Worm (Caenorhabditis elegans) whole organism, L3 larva: ENCODE results near the gene hpo-33.

Source experiments
- R02D3.7 ChIP-seq: fragments of 150-350 bp; optimal IDR thresholded peaks from 2 replicates; lab custom pipeline; 2014; ENCODE audit warnings: missing biosample characterization, missing genetic modification characterization
- aly-2 ChIP-seq: fragments of 150-350 bp; optimal IDR thresholded peaks from 2 replicates; lab custom pipeline; 2014; ENCODE audit warnings: missing biosample characterization, missing genetic modification characterization
- ama-1 ChIP-seq: fragments of 150-350 bp; optimal IDR thresholded peaks from 2 replicates; lab custom pipeline; 2018
- ceh-16 ChIP-seq: sonication (generic microtip); optimal IDR thresholded peaks from 2 replicates; lab custom pipeline; 2017; ENCODE audit warnings: missing biosample characterization, missing genetic modification characterization
- ceh-28 ChIP-seq: fragments of 150-350 bp; optimal IDR thresholded peaks from 2 replicates; lab custom pipeline; 2014; ENCODE audit warnings: missing biosample characterization, missing genetic modification reagents, missing genetic modification characterization
- ceh-82 ChIP-seq: fragments of 150-350 bp; optimal IDR thresholded peaks from 2 replicates; lab custom pipeline; 2014; ENCODE audit warnings: missing biosample characterization, missing genetic modification characterization
- daf-12 ChIP-seq: fragments of 150-350 bp; optimal IDR thresholded peaks from 2 replicates; lab custom pipeline; 2014; ENCODE audit warnings: missing biosample characterization, missing genetic modification reagents, missing genetic modification characterization
- egl-27 ChIP-seq: sonication (generic microtip); optimal IDR thresholded peaks from 4 replicates; lab custom pipeline; 2017; ENCODE audit warnings: missing biosample characterization, missing genetic modification reagents, missing genetic modification characterization
- egl-5 ChIP-seq: fragments of 150-350 bp; optimal IDR thresholded peaks from 2 replicates; lab custom pipeline; 2017; ENCODE audit warnings: missing biosample characterization, missing genetic modification reagents, missing genetic modification characterization, inconsistent platforms
- elt-1 ChIP-seq: fragments of 150-350 bp; optimal IDR thresholded peaks from 2 replicates; lab custom pipeline; 2014; ENCODE audit warnings: missing biosample characterization, missing genetic modification characterization
- elt-2 ChIP-seq: sonication (generic microtip); optimal IDR thresholded peaks from 2 replicates; lab custom pipeline; 2016; ENCODE audit warnings: missing genetic modification reagents, mild to moderate bottlenecking, missing genetic modification characterization, missing compliant biosample characterization
- elt-3 ChIP-seq, 3 experiments: fragments of 150-350 bp in 1 of 3; sonication (generic microtip) in 2 of 3; optimal IDR thresholded peaks; 2 replicates in 2 of 3; 4 replicates in 1 of 3; lab custom pipeline; 2014 to 2017; ENCODE audit warnings: missing biosample characterization in 3 of 3, missing genetic modification characterization in 3 of 3
- eor-1 ChIP-seq, 2 experiments: fragments of 150-350 bp; optimal IDR thresholded peaks; 2 replicates each; lab custom pipeline; 2014 to 2018; ENCODE audit warnings: missing biosample characterization in 2 of 2, missing genetic modification characterization in 2 of 2
- fkh-10 ChIP-seq: sonication (generic microtip); optimal IDR thresholded peaks from 2 replicates; lab custom pipeline; 2017; ENCODE audit warnings: missing biosample characterization, missing genetic modification reagents, missing genetic modification characterization
- fkh-2 ChIP-seq: fragments of 150-350 bp; optimal IDR thresholded peaks from 2 replicates; lab custom pipeline; 2014; ENCODE audit warnings: missing biosample characterization, missing genetic modification reagents, missing genetic modification characterization
- jun-1 ChIP-seq: fragments of 150-350 bp; optimal IDR thresholded peaks from 2 replicates; lab custom pipeline; 2014; ENCODE audit warnings: missing biosample characterization, missing genetic modification reagents, missing genetic modification characterization
- lin-39 ChIP-seq: fragments of 150-350 bp; optimal IDR thresholded peaks from 2 replicates; lab custom pipeline; 2018; ENCODE audit warnings: missing biosample characterization, missing genetic modification reagents, missing genetic modification characterization
- lsy-12 ChIP-seq: sonication (generic microtip); optimal IDR thresholded peaks from 2 replicates; lab custom pipeline; 2016; ENCODE audit warnings: mild to moderate bottlenecking, missing genetic modification characterization, missing compliant biosample characterization
- mdl-1 ChIP-seq: fragments of 150-350 bp; optimal IDR thresholded peaks from 2 replicates; lab custom pipeline; 2014; ENCODE audit warnings: missing biosample characterization, missing genetic modification characterization
- nfya-1 ChIP-seq: sonication (generic microtip); optimal IDR thresholded peaks from 2 replicates; lab custom pipeline; 2017; ENCODE audit warnings: missing genetic modification characterization, mild to moderate bottlenecking, missing compliant biosample characterization, antibody characterized with exemption, moderate library complexity; ENCODE audit not compliant: insufficient read depth
- nhr-12 ChIP-seq: fragments of 150-350 bp; optimal IDR thresholded peaks from 2 replicates; lab custom pipeline; 2014; ENCODE audit warnings: missing biosample characterization, missing genetic modification characterization
- nhr-237 ChIP-seq: fragments of 150-350 bp; optimal IDR thresholded peaks from 2 replicates; lab custom pipeline; 2014; ENCODE audit warnings: missing biosample characterization, missing genetic modification characterization
- nhr-25 ChIP-seq: sonication (generic microtip); optimal IDR thresholded peaks from 2 replicates; lab custom pipeline; 2017; ENCODE audit warnings: missing biosample characterization, missing genetic modification characterization
- nhr-67 ChIP-seq: fragments of 150-350 bp; optimal IDR thresholded peaks from 2 replicates; lab custom pipeline; 2014; ENCODE audit warnings: missing biosample characterization, missing genetic modification characterization
- nhr-76 ChIP-seq: fragments of 150-350 bp; sonication (generic microtip); optimal IDR thresholded peaks from 5 replicates; lab custom pipeline; 2014; ENCODE audit warnings: missing biosample characterization, missing genetic modification characterization
- nhr-77 ChIP-seq: fragments of 150-350 bp; optimal IDR thresholded peaks from 2 replicates; lab custom pipeline; 2014; ENCODE audit warnings: missing biosample characterization, missing genetic modification characterization
- pha-4 ChIP-seq: fragments of 150-350 bp; optimal IDR thresholded peaks from 2 replicates; lab custom pipeline; 2014; ENCODE audit warnings: missing biosample characterization, missing genetic modification reagents, missing genetic modification characterization
- pqm-1 ChIP-seq: fragments of 150-350 bp; optimal IDR thresholded peaks from 2 replicates; lab custom pipeline; 2017; ENCODE audit warnings: missing biosample characterization, missing genetic modification characterization, inconsistent platforms
- sea-2 ChIP-seq: fragments of 150-350 bp; sonication (generic microtip); optimal IDR thresholded peaks from 4 replicates; lab custom pipeline; 2014; ENCODE audit warnings: missing biosample characterization, missing genetic modification reagents, missing genetic modification characterization
- skn-1 ChIP-seq: fragments of 150-350 bp; optimal IDR thresholded peaks from 2 replicates; lab custom pipeline; 2014; ENCODE audit warnings: missing biosample characterization, missing genetic modification characterization
- tbx-2 ChIP-seq: sonication (generic microtip); optimal IDR thresholded peaks from 2 replicates; lab custom pipeline; 2016; ENCODE audit warnings: mild to moderate bottlenecking, missing genetic modification characterization, missing compliant biosample characterization
- unc-39 ChIP-seq: sonication (generic microtip); optimal IDR thresholded peaks from 4 replicates; lab custom pipeline; 2017; ENCODE audit warnings: missing biosample characterization, missing genetic modification characterization
- zag-1 ChIP-seq: fragments of 150-350 bp; optimal IDR thresholded peaks from 2 replicates; lab custom pipeline; 2014; ENCODE audit warnings: missing biosample characterization, missing genetic modification characterization
- ztf-11 ChIP-seq: fragments of 150-350 bp; optimal IDR thresholded peaks from 2 replicates; lab custom pipeline; 2014; ENCODE audit warnings: missing biosample characterization, missing genetic modification characterization
- ztf-4 ChIP-seq: fragments of 150-350 bp; optimal IDR thresholded peaks from 2 replicates; lab custom pipeline; 2014; ENCODE audit warnings: missing biosample characterization, missing genetic modification characterization

Gene hpo-33

DNA sequence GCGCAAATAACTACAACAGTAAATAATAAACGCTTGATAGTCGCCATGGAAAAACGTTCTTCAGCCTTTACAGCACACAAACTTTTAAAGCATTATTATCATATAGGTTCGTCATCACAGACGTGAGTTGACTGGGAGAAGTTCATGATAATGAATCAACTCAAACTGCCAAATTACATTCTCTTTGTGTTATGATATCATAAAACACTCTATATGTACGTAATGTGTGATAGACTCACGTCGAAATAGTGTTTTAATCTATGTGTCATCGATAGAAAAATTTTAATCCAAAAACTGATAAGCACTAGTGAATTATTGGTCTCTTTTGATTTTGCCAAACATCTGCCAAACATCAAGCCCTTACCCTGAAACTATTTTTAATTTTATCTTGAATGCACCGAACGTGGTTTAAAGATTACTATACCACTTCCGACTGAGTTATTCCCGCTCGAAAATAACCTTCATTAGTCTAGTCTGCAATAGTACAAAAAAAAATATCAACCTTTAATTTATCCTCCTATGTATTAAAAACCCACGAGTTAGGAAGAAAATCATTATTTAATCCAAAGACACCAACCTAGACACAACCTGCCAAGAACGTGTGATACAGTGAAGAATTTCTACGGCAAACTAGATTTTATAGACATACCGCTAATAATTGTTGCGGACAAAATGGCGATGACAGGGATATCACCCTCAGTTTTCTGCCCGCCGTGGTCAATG, 32.9 kb upstream of the hpo-33 start, which contains the start of the genes clc-12 and clec-240:
Gene clc-12 (minus strand): TSS at position 47 of the 723 bp plus-strand sequence.
Gene clec-240 (plus strand): TSS at position 673 of the 723 bp plus-strand sequence.
- TF ChIP-seq skn-1 (tag; lab: Kevin White, UChicago): no peak
- no peak for TF ChIP-seq sea-2 (GFP tag; lab: Kevin White, UChicago)
- TF ChIP-seq elt-2 (tag; lab: Kevin White, UChicago): peak; percentile 64
- TF ChIP-seq fkh-10: no peak
- TF ChIP-seq pqm-1 (tag; lab: Kevin White, UChicago): peak; percentile 77

- TF ChIP-seq tbx-2 (tag; lab: Kevin White, UChicago) (no peak), fkh-10 (no peak), ztf-4 (tag; lab: Kevin White, UChicago) (no peak), aly-2 (no peak), ztf-11 (tag; lab: Kevin White, UChicago) (no peak), nfya-1 (tag; lab: Kevin White, UChicago) (no peak), ceh-28 (tag; lab: Kevin White, UChicago) (no peak), elt-2 (tag; lab: Kevin White, UChicago) (no peak), unc-39 (tag; lab: Kevin White, UChicago) (no peak), daf-12 (tag; lab: Kevin White, UChicago) (no peak), sea-2 (GFP tag; lab: Kevin White, UChicago) (no peak), ama-1 (no peak), egl-5 (tag; lab: Kevin White, UChicago) (no peak), pqm-1 (tag; lab: Kevin White, UChicago) (no peak), nhr-237 (tag; lab: Kevin White, UChicago) (no peak), lin-39 (no peak), R02D3.7 (no peak)
- TF ChIP-seq, all 47 proteins: peak for 0
Observed at ce11 chrV:17013232-17013631, 29.1 kb upstream of the hpo-33 start, which contains the start of gene clec-241. Gene clec-241 (minus strand): TSS chrV:17013332.

DNA sequence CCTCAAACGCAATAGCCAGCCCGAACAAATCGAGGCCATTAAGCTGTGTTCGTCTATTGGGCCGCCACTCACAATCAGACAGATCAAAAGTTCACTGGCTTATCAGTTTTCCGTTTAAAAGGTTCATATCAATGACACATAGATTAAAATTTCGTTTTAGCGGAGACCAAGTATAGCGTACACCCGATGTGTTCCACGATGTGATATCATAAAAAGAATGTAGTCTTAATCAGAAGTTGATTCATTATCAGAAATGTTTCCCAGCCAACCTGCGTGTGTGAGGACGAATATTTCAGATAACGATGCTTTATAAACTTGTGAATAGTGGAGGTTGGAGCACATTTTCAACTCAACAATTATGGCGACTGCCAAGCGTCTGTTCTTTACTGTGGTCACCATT, 28.3 kb upstream of the hpo-33 start, which contains the start of gene clc-13:
Gene clc-13 (plus strand): TSS at position 359 of the 400 bp plus-strand sequence.
- no peak for TF ChIP-seq ceh-82 (tag; lab: Kevin White, UChicago)
- TF ChIP-seq zag-1 (tag; lab: Kevin White, UChicago): no peak
- TF ChIP-seq ceh-16 (tag; lab: Kevin White, UChicago): no peak
- no peak for TF ChIP-seq ama-1
- TF ChIP-seq nhr-25: no peak
- TF ChIP-seq nhr-77 (tag; lab: Kevin White, UChicago): no peak
- TF ChIP-seq fkh-2: no peak
- peak; percentile 95 for TF ChIP-seq elt-2 (tag; lab: Kevin White, UChicago)
- TF ChIP-seq skn-1 (tag; lab: Kevin White, UChicago): no peak
- TF ChIP-seq nhr-12 (tag; lab: Kevin White, UChicago): no peak
- peak; percentile 4 for TF ChIP-seq jun-1 (tag; lab: Kevin White, UChicago)
- no peak for TF ChIP-seq nhr-76
- peak; percentile 74 for TF ChIP-seq pqm-1 (tag; lab: Kevin White, UChicago)
- TF ChIP-seq egl-27 (tag; lab: Kevin White, UChicago): no peak
- no peak for TF ChIP-seq eor-1 (tag; optimal IDR thresholded peaks at IDR 0.05; lab: Kevin White, UChicago)
- no peak for TF ChIP-seq elt-1 (tag; lab: Kevin White, UChicago)
- no peak for TF ChIP-seq elt-3 (tag; optimal IDR thresholded peaks at IDR 0.05; lab: Kevin White, UChicago)

DNA sequence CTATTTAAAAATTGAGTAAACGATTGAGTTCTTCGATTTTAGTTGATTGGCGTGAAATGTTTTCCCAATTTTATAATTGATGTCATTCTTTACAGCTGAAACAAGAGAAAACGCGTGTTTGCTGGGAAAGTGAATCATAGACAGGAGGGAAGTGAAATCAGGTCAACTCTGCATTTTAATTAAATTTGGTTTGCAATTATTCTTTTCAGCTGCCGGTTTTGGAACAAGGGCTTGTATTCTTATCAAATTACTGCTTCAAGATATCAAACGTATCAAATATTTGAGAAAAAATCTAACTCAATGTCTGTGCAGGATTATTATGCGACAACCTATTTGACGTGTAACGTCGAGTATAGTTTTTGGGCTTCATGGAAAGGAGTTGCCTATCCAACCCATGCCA, 25.6 kb upstream of the hpo-33 start, which contains the start of gene srh-97:
Gene srh-97 (plus strand): TSS at position 301 of the 400 bp plus-strand sequence.
- TF ChIP-seq zag-1 (tag; lab: Kevin White, UChicago) (no peak), ztf-4 (tag; lab: Kevin White, UChicago) (no peak), ceh-16 (tag; lab: Kevin White, UChicago) (no peak), sea-2 (GFP tag; lab: Kevin White, UChicago) (no peak), lsy-12 (no peak), nhr-76 (no peak), eor-1 (tag; optimal IDR thresholded peaks at IDR 0.05; lab: Kevin White, UChicago) (no peak), elt-3 (tag; optimal IDR thresholded peaks at IDR 0.05; lab: Kevin White, UChicago) (no peak), lin-39 (no peak), pha-4 (tag; lab: Kevin White, UChicago) (no peak), nhr-67 (tag; lab: Kevin White, UChicago) (no peak), mdl-1 (tag; lab: Kevin White, UChicago) (no peak), elt-1 (tag; lab: Kevin White, UChicago) (no peak)
